Worm (Caenorhabditis elegans) whole organism, L1 larva: ENCODE measurements around the gene C33D3.3.

Source experiments
- C16A3.4 ChIP-seq: fragments of 150-350 bp; optimal IDR thresholded peaks from 2 replicates; lab custom pipeline; 2014; ENCODE audit warnings: missing biosample characterization, missing genetic modification characterization
- F16B12.6 ChIP-seq: fragments of 150-350 bp; optimal IDR thresholded peaks from 2 replicates; lab custom pipeline; 2014; ENCODE audit warnings: missing biosample characterization, missing genetic modification characterization
- ceh-8 ChIP-seq: fragments of 200-800 bp; sonication (Bioruptor generic); optimal IDR thresholded peaks from 2 replicates; lab custom pipeline; 2018; ENCODE audit warnings: mild to moderate bottlenecking, missing genetic modification characterization, moderate library complexity, missing compliant biosample characterization
- ces-1 ChIP-seq: fragments of 150-350 bp; optimal IDR thresholded peaks from 2 replicates; lab custom pipeline; 2014; ENCODE audit warnings: missing biosample characterization, missing genetic modification reagents, missing genetic modification characterization
- efl-1 ChIP-seq, 4 experiments: fragments of 150-350 bp; optimal IDR thresholded peaks in 3 of 4; peaks in 1 of 4; 1 replicate in 1 of 4; 2 replicates in 3 of 4; lab custom pipeline; 2014; ENCODE audit warnings: missing biosample characterization in 2 of 4, missing genetic modification characterization in 2 of 4, missing genetic modification reagents in 2 of 4
- egl-13 ChIP-seq: sonication (generic microtip); optimal IDR thresholded peaks from 2 replicates; lab custom pipeline; 2016; ENCODE audit warnings: missing genotype, missing genetic modification reagents, missing genetic modification characterization, missing compliant biosample characterization
- egl-27 ChIP-seq, 2 experiments: fragments of 150-350 bp in 1 of 2; sonication (generic microtip); optimal IDR thresholded peaks; 3 replicates each; lab custom pipeline; 2017 to 2018; ENCODE audit warnings: missing biosample characterization in 2 of 2, missing genetic modification characterization in 2 of 2, missing genetic modification reagents in 2 of 2
- elt-2 ChIP-seq: sonication (generic microtip); optimal IDR thresholded peaks from 2 replicates; lab custom pipeline; 2016; ENCODE audit warnings: missing genetic modification characterization, mild to moderate bottlenecking, inconsistent platforms, missing compliant biosample characterization, missing genetic modification reagents
- ets-5 ChIP-seq: fragments of 200-800 bp; sonication (Bioruptor generic); IDR thresholded peaks from 2 replicates; pipeline ENCODE4 v1.3.6; 2022; ENCODE audit warnings: missing genetic modification characterization, missing compliant biosample characterization
- fkh-10 ChIP-seq: sonication (generic microtip); optimal IDR thresholded peaks from 2 replicates; lab custom pipeline; 2017; ENCODE audit warnings: missing biosample characterization, missing genetic modification reagents, missing genetic modification characterization
- fkh-8 ChIP-seq: sonication (generic microtip); optimal IDR thresholded peaks from 2 replicates; lab custom pipeline; 2016; ENCODE audit warnings: mild to moderate bottlenecking, missing genetic modification characterization, missing compliant biosample characterization
- hlh-17 ChIP-seq: fragments of 200-800 bp; sonication (Bioruptor generic); optimal IDR thresholded peaks from 2 replicates; lab custom pipeline; 2018; ENCODE audit warnings: missing genetic modification characterization, mild to moderate bottlenecking, missing compliant biosample characterization, moderate library complexity, borderline replicate concordance
- hlh-4 ChIP-seq: sonication (generic microtip); optimal IDR thresholded peaks from 2 replicates; lab custom pipeline; 2016; ENCODE audit warnings: mild to moderate bottlenecking, missing genetic modification characterization, missing compliant biosample characterization
- irx-1 ChIP-seq: sonication (generic microtip); optimal IDR thresholded peaks from 2 replicates; lab custom pipeline; 2016; ENCODE audit warnings: missing genetic modification characterization, missing compliant biosample characterization
- lin-35 ChIP-seq, 2 experiments: fragments of 150-350 bp; optimal IDR thresholded peaks; 2 replicates each; lab custom pipeline; 2014; ENCODE audit warnings: missing biosample characterization in 2 of 2, missing genetic modification characterization in 2 of 2, missing genetic modification reagents in 2 of 2
- lin-39 ChIP-seq: fragments of 150-350 bp; optimal IDR thresholded peaks from 2 replicates; lab custom pipeline; 2014; ENCODE audit warnings: missing biosample characterization, missing genetic modification reagents, missing genetic modification characterization
- lir-3 ChIP-seq: sonication (generic microtip); optimal IDR thresholded peaks from 2 replicates; lab custom pipeline; 2016; ENCODE audit warnings: mild to moderate bottlenecking, missing genetic modification characterization, moderate library complexity, missing compliant biosample characterization; ENCODE audit not compliant: poor library complexity
- lsy-2 ChIP-seq, 2 experiments: fragments of 150-350 bp; optimal IDR thresholded peaks; 2 replicates each; lab custom pipeline; 2014; ENCODE audit warnings: missing biosample characterization in 2 of 2, missing genetic modification characterization in 2 of 2
- mdl-1 ChIP-seq, 2 experiments: fragments of 150-350 bp; optimal IDR thresholded peaks; 2 replicates each; lab custom pipeline; 2014 to 2017; ENCODE audit warnings: missing biosample characterization in 2 of 2, missing genetic modification characterization in 2 of 2, inconsistent platforms in 1 of 2
- mep-1 ChIP-seq: fragments of 150-350 bp; optimal IDR thresholded peaks from 2 replicates; lab custom pipeline; 2014; ENCODE audit warnings: missing biosample characterization, missing genetic modification characterization
- nhr-12 ChIP-seq: sonication (generic microtip); optimal IDR thresholded peaks from 2 replicates; lab custom pipeline; 2017; ENCODE audit warnings: missing biosample characterization, missing genetic modification characterization
- nhr-19 ChIP-seq: fragments of 200-800 bp; sonication (Bioruptor generic); conservative IDR thresholded peaks from 2 replicates; pipeline ENCODE4 v1.3.6; 2022; ENCODE audit warnings: missing genetic modification characterization, missing compliant biosample characterization
- nhr-237 ChIP-seq: fragments of 150-350 bp; optimal IDR thresholded peaks from 2 replicates; lab custom pipeline; 2014; ENCODE audit warnings: missing biosample characterization, missing genetic modification characterization
- nhr-28 ChIP-seq: fragments of 150-350 bp; optimal IDR thresholded peaks from 2 replicates; lab custom pipeline; 2014; ENCODE audit warnings: missing biosample characterization, missing genetic modification characterization
- nhr-47 ChIP-seq: sonication (generic microtip); optimal IDR thresholded peaks from 2 replicates; lab custom pipeline; 2016; ENCODE audit warnings: mild to moderate bottlenecking, missing genetic modification characterization, moderate library complexity, missing compliant biosample characterization
- nhr-71 ChIP-seq: sonication (generic microtip); optimal IDR thresholded peaks from 2 replicates; lab custom pipeline; 2016; ENCODE audit warnings: mild to moderate bottlenecking, missing genetic modification characterization, moderate library complexity, missing compliant biosample characterization
- nhr-76 ChIP-seq: sonication (generic microtip); optimal IDR thresholded peaks from 2 replicates; lab custom pipeline; 2017; ENCODE audit warnings: missing biosample characterization, missing genetic modification characterization
- nhr-84 ChIP-seq: sonication (generic microtip); optimal IDR thresholded peaks from 2 replicates; lab custom pipeline; 2017; ENCODE audit warnings: missing biosample characterization, missing genetic modification characterization
- nhr-85 ChIP-seq: sonication (generic microtip); peaks from one replicate; lab custom pipeline; 2016; ENCODE audit warnings: missing genetic modification characterization, inconsistent platforms, missing compliant biosample characterization
- nhr-90 ChIP-seq: sonication (generic microtip); optimal IDR thresholded peaks from 2 replicates; lab custom pipeline; 2016; ENCODE audit warnings: mild to moderate bottlenecking, missing genetic modification characterization, missing compliant biosample characterization; ENCODE audit not compliant: poor library complexity
- pax-3 ChIP-seq: fragments of 200-800 bp; sonication (Bioruptor generic); optimal IDR thresholded peaks from 2 replicates; lab custom pipeline; 2018; ENCODE audit warnings: mild to moderate bottlenecking, missing genetic modification characterization, moderate library complexity, missing compliant biosample characterization
- pqm-1 ChIP-seq: sonication (generic microtip); optimal IDR thresholded peaks from 3 replicates; lab custom pipeline; 2017; ENCODE audit warnings: missing biosample characterization, missing genetic modification characterization
- snpc-4 ChIP-seq: fragments of 150-350 bp; optimal IDR thresholded peaks from 2 replicates; lab custom pipeline; 2014; ENCODE audit warnings: missing biosample characterization, missing genetic modification characterization
- sox-4 ChIP-seq: sonication (generic microtip); optimal IDR thresholded peaks from 2 replicates; lab custom pipeline; 2016; ENCODE audit warnings: missing genetic modification characterization, missing compliant biosample characterization
- sptf-1 ChIP-seq: fragments of 150-350 bp; optimal IDR thresholded peaks from 2 replicates; lab custom pipeline; 2014; ENCODE audit warnings: missing biosample characterization, missing genetic modification characterization
- swsn-7 ChIP-seq: sonication (generic microtip); optimal IDR thresholded peaks from 2 replicates; lab custom pipeline; 2016; ENCODE audit warnings: missing genetic modification characterization, missing compliant biosample characterization
- unc-130 ChIP-seq: fragments of 150-350 bp; optimal IDR thresholded peaks from 2 replicates; lab custom pipeline; 2017; ENCODE audit warnings: missing biosample characterization, missing genetic modification characterization, inconsistent platforms
- vab-15 ChIP-seq: sonication (generic microtip); optimal IDR thresholded peaks from 2 replicates; lab custom pipeline; 2017; ENCODE audit warnings: missing genotype, mild to moderate bottlenecking, missing genetic modification characterization, missing compliant biosample characterization
- xbp-1 ChIP-seq: sonication (generic microtip); optimal IDR thresholded peaks from 2 replicates; lab custom pipeline; 2016; ENCODE audit warnings: missing genetic modification characterization, missing compliant biosample characterization
- zag-1 ChIP-seq: fragments of 150-350 bp; optimal IDR thresholded peaks from 2 replicates; lab custom pipeline; 2014; ENCODE audit warnings: missing biosample characterization, missing genetic modification characterization
- zip-4 ChIP-seq: fragments of 200-800 bp; sonication (Bioruptor generic); optimal IDR thresholded peaks from 2 replicates; lab custom pipeline; 2018; ENCODE audit warnings: mild to moderate bottlenecking, missing genetic modification characterization, moderate library complexity, missing compliant biosample characterization

Gene C33D3.3

ce11 chrX:10440781-10441180 is 44.4 kb upstream of the C33D3.3 start:
- TF ChIP-seq pax-3 = no peak
- TF ChIP-seq elt-2 (tag; lab: Kevin White, UChicago) = peak; percentile 46

ce11 chrX:10443836-10444235 is 41.3 kb upstream of the C33D3.3 start, which contains the start of gene C39B10.3:
C39B10.3 (plus strand) TSS chrX:10444136.
- TF ChIP-seq nhr-85 (no peak), ets-5 (no peak), fkh-8 (no peak), hlh-17 (no peak), C16A3.4 (tag; lab: Kevin White, UChicago) (no peak), egl-13 (tag; lab: Kevin White, UChicago) (no peak), nhr-237 (tag; lab: Kevin White, UChicago) (no peak), zag-1 (tag; lab: Kevin White, UChicago) (no peak), nhr-19 (GFP tag; lab: Robert Waterston, UW) (no peak), ces-1 (GFP tag; lab: Kevin White, UChicago) (no peak), F16B12.6 (tag; lab: Kevin White, UChicago) (no peak), xbp-1 (tag; lab: Kevin White, UChicago) (no peak), unc-130 (tag; lab: Kevin White, UChicago) (no peak), nhr-12 (tag; lab: Kevin White, UChicago) (no peak), efl-1 (optimal IDR thresholded peaks at IDR 0.05; lab: Kevin White, UChicago) (no peak), efl-1 (GFP tag; optimal IDR thresholded peaks at IDR 0.05 in 1 of 2; lab: Kevin White, UChicago) (no peak), lir-3 (tag; lab: Kevin White, UChicago) (no peak)

- TF ChIP-seq lin-39 (tag; lab: Kevin White, UChicago) = no peak
Measured at ce11 chrX:10444705-10445104, 40.4 kb upstream of the C33D3.3 start, which contains the start of gene C39B10.4. C39B10.4 (plus strand) TSS chrX:10445005.

ce11 chrX:10446982-10447381 is 38.2 kb upstream of the C33D3.3 start, which contains the start of gene C39B10.5:
C39B10.5 (plus strand) TSS chrX:10447343.
- TF ChIP-seq fkh-8 = peak; percentile 80
- peak; percentile 47 to 51 for TF ChIP-seq lsy-2 (tag; optimal IDR thresholded peaks at IDR 0.05; lab: Kevin White, UChicago)
- TF ChIP-seq mep-1 (tag; lab: Kevin White, UChicago) = no peak
- peak; percentile 35 for TF ChIP-seq nhr-71 (tag; lab: Kevin White, UChicago)
- peak; percentile 41 for TF ChIP-seq sox-4 (tag; lab: Kevin White, UChicago)
- no peak for TF ChIP-seq nhr-28 (tag; lab: Kevin White, UChicago)
- peak; percentile 18 for TF ChIP-seq nhr-47

- TF ChIP-seq nhr-84 (tag; lab: Kevin White, UChicago) = no peak
- no peak for TF ChIP-seq hlh-4
- TF ChIP-seq egl-27 (tag; optimal IDR thresholded peaks at IDR 0.05; lab: Kevin White, UChicago) = no peak
- TF ChIP-seq ceh-8 (GFP tag; lab: Kevin White, UChicago) = no peak
- no peak for TF ChIP-seq fkh-10
- no peak for TF ChIP-seq nhr-76 (tag; lab: Kevin White, UChicago)
- no peak for TF ChIP-seq lin-39 (tag; lab: Kevin White, UChicago)
- no peak for TF ChIP-seq hlh-17
- TF ChIP-seq snpc-4 (tag; lab: Kevin White, UChicago) = no peak
- no peak for TF ChIP-seq nhr-90
- TF ChIP-seq swsn-7 (tag; lab: Kevin White, UChicago) = no peak
- TF ChIP-seq vab-15 = no peak
- no peak for TF ChIP-seq zip-4 (GFP tag; lab: Kevin White, UChicago)
- no peak for TF ChIP-seq lin-35 (GFP tag; optimal IDR thresholded peaks at IDR 0.05; lab: Kevin White, UChicago)
- no peak for TF ChIP-seq mdl-1 (tag; optimal IDR thresholded peaks at IDR 0.05; lab: Kevin White, UChicago)
- TF ChIP-seq F16B12.6 (tag; lab: Kevin White, UChicago) = no peak
- TF ChIP-seq sptf-1 (tag; lab: Kevin White, UChicago) = no peak
- no peak for TF ChIP-seq pqm-1 (tag; lab: Kevin White, UChicago)
- no peak for TF ChIP-seq mep-1 (tag; lab: Kevin White, UChicago)
- no peak for TF ChIP-seq irx-1 (tag; lab: Kevin White, UChicago)
Measured at ce11 chrX:10453960-10454359, 31.2 kb upstream of the C33D3.3 start, which contains the start of gene lgc-41. lgc-41 (plus strand) TSS chrX:10454260.
